Fruit fly (Drosophila melanogaster) whole organism, wandering third instar larva: ENCODE measurements around the gene Surf1.

Experiments
- jim ChIP-seq: fragments of 175-275, 200-325 bp; sonication (Bioruptor generic); optimal IDR thresholded peaks from 2 replicates; lab custom pipeline; 2016; ENCODE audit warnings: missing biosample characterization, mild to moderate bottlenecking, missing genetic modification characterization
- psq ChIP-seq: fragments of 200-800 bp; sonication (Bioruptor generic); optimal IDR thresholded peaks from 3 replicates; lab custom pipeline; 2017; ENCODE audit warnings: missing biosample characterization, mild to moderate bottlenecking, missing genetic modification characterization, moderate library complexity

- TF ChIP-seq psq (GFP tag; lab: Kevin White, UChicago) (no peak), jim (GFP tag; lab: Kevin White, UChicago) (no peak)
These were observed 26.3 kb downstream of the Surf1 start, which contains the start of the genes CG32388 and CG43439 for dm6 chr3L:6984486-6984885.
